Fruit fly (Drosophila melanogaster) whole organism, embryonic: Measurements from ENCODE around the gene mats.

Source experiments
- Adf1 ChIP-seq: fragments of 200-800 bp; sonication (Bioruptor generic); IDR thresholded peaks from 2 replicates; pipeline ENCODE4 v1.3.6; 2022; ENCODE audit warnings: missing biosample characterization, missing genetic modification characterization
- B-H2 ChIP-seq: fragments of 200-800 bp; sonication (Bioruptor generic); optimal IDR thresholded peaks from 2 replicates; lab custom pipeline; 2018; ENCODE audit warnings: missing biosample characterization, mild to moderate bottlenecking, missing genetic modification characterization
- C15 ChIP-seq: fragments of 200-800 bp; sonication (Bioruptor generic); IDR thresholded peaks from 3 replicates; pipeline ENCODE4 v1.3.6; 2022; ENCODE audit warnings: missing biosample characterization, missing genetic modification characterization
- CG10654 ChIP-seq: fragments of 200-800 bp; sonication (Bioruptor generic); optimal IDR thresholded peaks from 2 replicates; lab custom pipeline; 2016; ENCODE audit warnings: missing biosample characterization, missing genetic modification characterization
- CG11398 ChIP-seq: fragments of 200-800 bp; sonication (Bioruptor generic); optimal IDR thresholded peaks from 2 replicates; lab custom pipeline; 2016; ENCODE audit warnings: missing biosample characterization, missing genetic modification characterization
- CG11560 ChIP-seq: fragments of 200-800 bp; sonication (Bioruptor generic); IDR thresholded peaks from 3 replicates; pipeline ENCODE4 v1.3.6; 2022; ENCODE audit warnings: missing biosample characterization, missing genetic modification characterization
- CG12659 ChIP-seq: fragments of 200-800 bp; sonication (Bioruptor generic); optimal IDR thresholded peaks from 3 replicates; lab custom pipeline; 2017; ENCODE audit warnings: mild to moderate bottlenecking, missing biosample characterization, missing genetic modification reagents, missing genetic modification characterization
- CG13624 ChIP-seq: fragments of 200-800 bp; sonication (Bioruptor generic); optimal IDR thresholded peaks from 2 replicates; lab custom pipeline; 2016; ENCODE audit warnings: missing biosample characterization, missing genetic modification characterization
- CG13894 ChIP-seq: fragments of 200-800 bp; sonication (Bioruptor generic); optimal IDR thresholded peaks from 3 replicates; lab custom pipeline; 2018; ENCODE audit warnings: missing biosample characterization, mild to moderate bottlenecking, missing genetic modification characterization, moderate library complexity
- CG14860 ChIP-seq: fragments of 200-800 bp; sonication (Bioruptor generic); IDR thresholded peaks from 3 replicates; pipeline ENCODE4 v1.3.6; 2022; ENCODE audit warnings: missing biosample characterization, missing genetic modification characterization; ENCODE audit not compliant: partially characterized antibody
- CG15479 ChIP-seq: fragments of 200-800 bp; sonication (Bioruptor generic); optimal IDR thresholded peaks from 3 replicates; lab custom pipeline; 2019; ENCODE audit warnings: missing biosample characterization, mild to moderate bottlenecking, missing genetic modification characterization, moderate library complexity
- CG17361 ChIP-seq: fragments of 200-800 bp; sonication (Bioruptor generic); IDR thresholded peaks from 3 replicates; pipeline ENCODE4 v1.3.6; 2022; ENCODE audit warnings: missing biosample characterization, missing genetic modification characterization
- CG17568 ChIP-seq: fragments of 200-800 bp; sonication (Bioruptor generic); optimal IDR thresholded peaks from 2 replicates; lab custom pipeline; 2018; ENCODE audit warnings: missing biosample characterization, mild to moderate bottlenecking, missing genetic modification characterization, moderate library complexity
- CG17829 ChIP-seq: fragments of 200-800 bp; optimal IDR thresholded peaks from 2 replicates; lab custom pipeline; 2019; ENCODE audit warnings: missing biosample characterization, mild to moderate bottlenecking, missing genetic modification characterization, moderate library complexity
- CG2116 ChIP-seq: fragments of 200-800 bp; sonication (Bioruptor generic); optimal IDR thresholded peaks from 3 replicates; lab custom pipeline; 2018; ENCODE audit warnings: missing biosample characterization, mild to moderate bottlenecking, missing genetic modification characterization
- CG2129 ChIP-seq: fragments of 200-800 bp; sonication (Bioruptor generic); IDR thresholded peaks from 2 replicates; pipeline ENCODE4 v1.3.6; 2022; ENCODE audit warnings: missing biosample characterization, missing genetic modification characterization; ENCODE audit not compliant: partially characterized antibody
- CG2712 ChIP-seq: fragments of 200-800 bp; optimal IDR thresholded peaks from 3 replicates; lab custom pipeline; 2019; ENCODE audit warnings: missing biosample characterization, mild to moderate bottlenecking, missing genetic modification characterization, moderate library complexity
- CG30431 ChIP-seq: fragments of 200-800 bp; sonication (Bioruptor generic); optimal IDR thresholded peaks from 2 replicates; lab custom pipeline; 2017; ENCODE audit warnings: missing biosample characterization, missing genetic modification characterization
- CG32767 ChIP-seq: fragments of 200-800 bp; sonication (Bioruptor generic); IDR thresholded peaks from 2 replicates; pipeline ENCODE4 v1.3.6; 2022; ENCODE audit warnings: missing biosample characterization, missing genetic modification characterization
- CG32772 ChIP-seq: fragments of 200-800 bp; sonication (Bioruptor generic); IDR thresholded peaks from 2 replicates; pipeline ENCODE4 v1.3.6; 2022; ENCODE audit warnings: missing biosample characterization, missing genetic modification characterization
- CG33557 ChIP-seq: fragments of 200-800 bp; sonication (Bioruptor generic); optimal IDR thresholded peaks from 2 replicates; lab custom pipeline; 2019; ENCODE audit warnings: missing biosample characterization, mild to moderate bottlenecking, missing genetic modification characterization, moderate library complexity
- CG4328 ChIP-seq: fragments of 200-800 bp; sonication (Bioruptor generic); optimal IDR thresholded peaks from 3 replicates; lab custom pipeline; 2017; ENCODE audit warnings: missing biosample characterization, missing genetic modification reagents, missing genetic modification characterization
- CG4424 ChIP-seq: fragments of 200-800 bp; sonication (Bioruptor generic); optimal IDR thresholded peaks from 3 replicates; lab custom pipeline; 2016; ENCODE audit warnings: missing biosample characterization, missing genetic modification characterization
- CG4820 ChIP-seq: fragments of 200-800 bp; sonication (Bioruptor generic); optimal IDR thresholded peaks from 3 replicates; lab custom pipeline; 2016; ENCODE audit warnings: missing biosample characterization, missing genetic modification characterization
- CG6175 ChIP-seq: fragments of 200-800 bp; sonication (Bioruptor generic); IDR thresholded peaks from 3 replicates; pipeline ENCODE4 v1.3.6; 2022; ENCODE audit warnings: missing biosample characterization, missing genetic modification characterization
- CG6272 ChIP-seq: fragments of 200-800 bp; sonication (Bioruptor generic); IDR thresholded peaks from 2 replicates; pipeline ENCODE4 v1.3.6; 2022; ENCODE audit warnings: missing biosample characterization, missing genetic modification characterization
- CG7271 ChIP-seq: fragments of 200-800 bp; sonication (Bioruptor generic); optimal IDR thresholded peaks from 2 replicates; lab custom pipeline; 2018; ENCODE audit warnings: missing biosample characterization, mild to moderate bottlenecking, missing genetic modification characterization, moderate library complexity
- CG7357 ChIP-seq: fragments of 200-800 bp; sonication (Bioruptor generic); IDR thresholded peaks from 3 replicates; pipeline ENCODE4 v1.3.6; 2022; ENCODE audit warnings: missing biosample characterization, missing genetic modification characterization
- CG7839 ChIP-seq: fragments of 200-800 bp; sonication (Bioruptor generic); optimal IDR thresholded peaks from 3 replicates; lab custom pipeline; 2018; ENCODE audit warnings: missing biosample characterization, mild to moderate bottlenecking, missing genetic modification characterization, moderate library complexity
- CG7928 ChIP-seq: fragments of 200-800 bp; sonication (Bioruptor generic); optimal IDR thresholded peaks from 2 replicates; lab custom pipeline; 2017; ENCODE audit warnings: missing biosample characterization, mild to moderate bottlenecking, missing genetic modification characterization
- D19B ChIP-seq: fragments of 200-800 bp; sonication (Bioruptor generic); optimal IDR thresholded peaks from 2 replicates; lab custom pipeline; 2017; ENCODE audit warnings: missing biosample characterization, mild to moderate bottlenecking, missing genetic modification characterization
- Ets97D ChIP-seq: fragments of 200-800 bp; sonication (Bioruptor generic); optimal IDR thresholded peaks from 3 replicates; lab custom pipeline; 2016; ENCODE audit warnings: missing biosample characterization, missing genetic modification characterization
- HHEX ChIP-seq: fragments of 200-800 bp; sonication (Bioruptor generic); optimal IDR thresholded peaks from 3 replicates; lab custom pipeline; 2017; ENCODE audit warnings: missing biosample characterization, mild to moderate bottlenecking, missing genetic modification characterization, missing genetic modification reagents
- Hr3 ChIP-seq: fragments of 200-800 bp; sonication (Bioruptor generic); optimal IDR thresholded peaks from 3 replicates; lab custom pipeline; 2016; ENCODE audit warnings: missing biosample characterization, missing genetic modification characterization
- Nf-YC ChIP-seq: fragments of 200-800 bp; optimal IDR thresholded peaks from 3 replicates; lab custom pipeline; 2019; ENCODE audit warnings: missing biosample characterization, mild to moderate bottlenecking, missing genetic modification characterization, moderate library complexity
- ab ChIP-seq: fragments of 200-800 bp; sonication (Bioruptor generic); optimal IDR thresholded peaks from 2 replicates; lab custom pipeline; 2016; ENCODE audit warnings: missing biosample characterization, missing genetic modification characterization
- dm ChIP-seq: fragments of 200-800 bp; sonication (Bioruptor generic); optimal IDR thresholded peaks from 3 replicates; lab custom pipeline; 2016; ENCODE audit warnings: missing biosample characterization, missing genetic modification characterization
- fd102C ChIP-seq: fragments of 200-800 bp; sonication (Bioruptor generic); optimal IDR thresholded peaks from 2 replicates; lab custom pipeline; 2018; ENCODE audit warnings: missing biosample characterization, mild to moderate bottlenecking, missing genetic modification characterization, moderate library complexity
- hkb ChIP-seq, 2 experiments: fragments of 200-800 bp in 1 of 2; fragments of >200 bp in 1 of 2; sonication (Bioruptor generic) in 1 of 2; IDR thresholded peaks in 1 of 2; optimal IDR thresholded peaks in 1 of 2; 2 replicates each; pipeline versions ENCODE4 v1.3.6 to Lab custom; 2017 to 2022; ENCODE audit warnings: missing biosample characterization in 1 of 2, missing genetic modification characterization in 1 of 2
- ind ChIP-seq: fragments of 200-800 bp; sonication (Bioruptor generic); optimal IDR thresholded peaks from 3 replicates; lab custom pipeline; 2016; ENCODE audit warnings: missing biosample characterization, missing genetic modification characterization
- insv ChIP-seq, 2 experiments: fragments of 200-800 bp; sonication (Bioruptor generic); optimal IDR thresholded peaks; 3 replicates each; lab custom pipeline; 2016 to 2018; ENCODE audit warnings: missing biosample characterization in 2 of 2, missing genetic modification characterization in 2 of 2
- kay ChIP-seq: fragments of 200-800 bp; sonication (Bioruptor generic); optimal IDR thresholded peaks from 2 replicates; lab custom pipeline; 2016; ENCODE audit warnings: missing biosample characterization, missing genetic modification characterization
- oc ChIP-seq: fragments of 200-800 bp; sonication (Bioruptor generic); optimal IDR thresholded peaks from 2 replicates; lab custom pipeline; 2018; ENCODE audit warnings: missing biosample characterization, mild to moderate bottlenecking, missing genetic modification characterization, moderate library complexity
- ro ChIP-seq: fragments of 200-800 bp; sonication (Bioruptor generic); IDR thresholded peaks from 2 replicates; pipeline ENCODE4 v1.3.6; 2022; ENCODE audit warnings: missing biosample characterization, missing genetic modification characterization
- sima ChIP-seq: fragments of 200-800 bp; sonication (Bioruptor generic); optimal IDR thresholded peaks from 2 replicates; lab custom pipeline; 2016; ENCODE audit warnings: missing biosample characterization, missing genetic modification characterization
- trem ChIP-seq: fragments of 200-800 bp; optimal IDR thresholded peaks from 3 replicates; lab custom pipeline; 2019; ENCODE audit warnings: missing biosample characterization, mild to moderate bottlenecking, missing genetic modification characterization, moderate library complexity
- trh ChIP-seq: fragments of 200-800 bp; sonication (Bioruptor generic); optimal IDR thresholded peaks from 2 replicates; lab custom pipeline; 2016; ENCODE audit warnings: missing biosample characterization, missing genetic modification characterization
- wek ChIP-seq: fragments of 200-800 bp; sonication (Bioruptor generic); optimal IDR thresholded peaks from 3 replicates; lab custom pipeline; 2018; ENCODE audit warnings: missing biosample characterization, mild to moderate bottlenecking, missing genetic modification characterization, moderate library complexity
- zf30C ChIP-seq: fragments of 200-800 bp; sonication (Bioruptor generic); optimal IDR thresholded peaks from 3 replicates; lab custom pipeline; 2018; ENCODE audit warnings: missing biosample characterization, mild to moderate bottlenecking, missing genetic modification characterization

mats gene

DNA sequence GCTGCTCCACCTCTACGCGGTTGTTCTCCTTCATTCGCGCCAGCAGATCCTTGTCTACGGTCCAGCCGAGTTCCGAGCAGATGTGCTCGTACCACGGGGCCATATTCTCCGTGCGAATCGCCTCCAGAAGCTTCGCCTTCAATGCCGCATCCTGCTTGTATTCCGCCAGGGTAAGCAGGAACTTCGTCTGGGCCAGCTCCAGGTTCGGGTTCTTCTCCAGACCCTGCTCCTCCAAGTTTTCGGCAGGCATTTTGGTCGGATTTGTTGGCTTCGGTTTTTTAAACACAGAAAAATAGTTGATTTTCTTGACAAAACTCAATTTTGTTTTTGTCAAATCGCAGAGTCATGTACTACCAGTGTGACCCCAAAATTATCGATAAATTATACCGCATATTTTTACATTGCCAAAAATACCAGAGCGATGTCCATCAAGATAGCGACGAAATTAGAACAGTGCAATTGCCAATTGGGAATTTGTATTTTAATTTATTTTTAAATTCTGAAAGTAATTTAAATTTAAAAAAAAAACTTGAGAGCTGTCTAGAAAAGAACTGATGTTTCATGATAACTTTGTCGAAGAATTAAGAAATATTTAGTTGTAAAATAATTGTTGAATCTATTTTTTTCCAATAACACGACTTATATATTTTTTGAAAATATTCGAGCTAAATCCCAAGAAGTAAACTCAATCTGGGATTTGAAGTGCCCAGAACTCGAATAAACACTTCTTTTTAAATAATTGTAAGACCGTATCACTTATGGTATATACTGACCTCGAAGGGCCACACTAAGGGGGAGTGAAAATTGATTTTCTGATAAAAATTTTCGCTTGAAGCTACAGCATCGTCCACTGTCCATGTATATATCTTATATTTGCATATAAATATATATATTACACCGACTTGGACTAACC, 41.0 kb downstream of the mats start, which contains the start of the genes Rpn7 and AP-2mu (continued):
- TF ChIP-seq Adf1 (GFP tag; lab: Robert Waterston, UW) = no peak
- no peak for TF ChIP-seq fd102C
- TF ChIP-seq B-H2 (GFP tag; lab: Kevin White, UChicago) = no peak
- no peak for TF ChIP-seq dm (GFP tag; lab: Kevin White, UChicago)
- no peak for TF ChIP-seq D19B (GFP tag; lab: Kevin White, UChicago)
- no peak for TF ChIP-seq CG32767
- TF ChIP-seq CG2712 (tag; lab: Kevin White, UChicago) = peak; percentile 50
- no peak for TF ChIP-seq CG4328 (GFP tag; lab: Kevin White, UChicago)
- no peak for TF ChIP-seq CG32772
- peak; percentile 28 for TF ChIP-seq CG7839 (tag; lab: Kevin White, UChicago)
- TF ChIP-seq HHEX (GFP tag; lab: Kevin White, UChicago) = no peak
- peak; percentile 27 for TF ChIP-seq CG4424 (GFP tag; lab: Kevin White, UChicago)
- no peak for TF ChIP-seq sima
- no peak for TF ChIP-seq CG13624 (GFP tag; lab: Kevin White, UChicago)
- no peak for TF ChIP-seq CG14860 (GFP tag; lab: Robert Waterston, UW)
- TF ChIP-seq CG30431 (GFP tag; lab: Kevin White, UChicago) = no peak
- TF ChIP-seq ind (GFP tag; lab: Kevin White, UChicago) = peak; percentile 19
- no peak for TF ChIP-seq CG11398
- TF ChIP-seq CG12659 (GFP tag; lab: Kevin White, UChicago) = peak; percentile 70
- TF ChIP-seq insv (GFP tag; optimal IDR thresholded peaks at IDR 0.05; lab: Kevin White, UChicago) = peak in 1 of 2 experiments; percentile 93
- peak; percentile 17 for TF ChIP-seq CG17829 (tag; lab: Kevin White, UChicago)
- no peak for TF ChIP-seq hkb (optimal IDR thresholded peaks at IDR 0.05; lab: Kevin White, UChicago)
- TF ChIP-seq hkb (GFP tag; IDR thresholded peaks at IDR 0.05; lab: Robert Waterston, UW) = no peak
- no peak for TF ChIP-seq CG6272 (GFP tag; lab: Robert Waterston, UW)
- TF ChIP-seq ro (GFP tag; lab: Robert Waterston, UW) = no peak
- TF ChIP-seq kay (GFP tag; lab: Kevin White, UChicago) = no peak
- TF ChIP-seq CG2116 (GFP tag; lab: Kevin White, UChicago) = peak; percentile 54
- no peak for TF ChIP-seq CG7928 (GFP tag; lab: Kevin White, UChicago)
- peak; percentile 22 for TF ChIP-seq Hr3 (GFP tag; lab: Kevin White, UChicago)
- TF ChIP-seq trh = no peak
- TF ChIP-seq oc = no peak
- TF ChIP-seq CG33557 (GFP tag; lab: Kevin White, UChicago) = no peak
- TF ChIP-seq CG10654 (GFP tag; lab: Kevin White, UChicago) = peak; percentile 1
- TF ChIP-seq CG13894 (tag; lab: Kevin White, UChicago) = no peak
- TF ChIP-seq trem (tag; lab: Kevin White, UChicago) = peak; percentile 21
- no peak for TF ChIP-seq CG17568 (GFP tag; lab: Kevin White, UChicago)
- no peak for TF ChIP-seq CG11560
- no peak for TF ChIP-seq ab (GFP tag; lab: Kevin White, UChicago)
- no peak for TF ChIP-seq CG15479 (GFP tag; lab: Kevin White, UChicago)
- TF ChIP-seq CG4820 = no peak
- peak; percentile 8 for TF ChIP-seq Ets97D (GFP tag; lab: Kevin White, UChicago)
- no peak for TF ChIP-seq zf30C (GFP tag; lab: Kevin White, UChicago)
- TF ChIP-seq CG7357 (GFP tag; lab: Robert Waterston, UW) = no peak
- no peak for TF ChIP-seq C15 (GFP tag; lab: Robert Waterston, UW)
- TF ChIP-seq CG17361 (GFP tag; lab: Robert Waterston, UW) = peak; percentile 66; the same call in 2 of the 3 replicates
- no peak for TF ChIP-seq CG7271 (tag; lab: Kevin White, UChicago)
- no peak for TF ChIP-seq CG2129 (GFP tag; lab: Robert Waterston, UW)
- TF ChIP-seq wek (GFP tag; lab: Kevin White, UChicago) = no peak
- TF ChIP-seq Nf-YC (tag; lab: Kevin White, UChicago) = peak; percentile 9
- TF ChIP-seq CG6175 (GFP tag; lab: Robert Waterston, UW) = no peak
